Worm (Caenorhabditis elegans) whole organism, L1 larva: ENCODE measurements around the gene cdd-1.

Experiments used
- C16A3.4 ChIP-seq: fragments of 150-350 bp; optimal IDR thresholded peaks from 2 replicates; lab custom pipeline; 2014; ENCODE audit warnings: missing biosample characterization, missing genetic modification characterization
- C34B4.2 ChIP-seq: sonication (generic microtip); optimal IDR thresholded peaks from 2 replicates; lab custom pipeline; 2017; ENCODE audit warnings: mild to moderate bottlenecking, missing genetic modification characterization, missing compliant biosample characterization
- Y116A8C.19 ChIP-seq: sonication (generic microtip); optimal IDR thresholded peaks from 2 replicates; lab custom pipeline; 2016; ENCODE audit warnings: missing compliant biosample characterization, missing genetic modification characterization, borderline replicate concordance
- ama-1 ChIP-seq: fragments of 150-350 bp; optimal IDR thresholded peaks from 2 replicates; lab custom pipeline; 2014
- ceh-8 ChIP-seq: fragments of 200-800 bp; sonication (Bioruptor generic); optimal IDR thresholded peaks from 2 replicates; lab custom pipeline; 2018; ENCODE audit warnings: mild to moderate bottlenecking, missing genetic modification characterization, moderate library complexity, missing compliant biosample characterization
- ceh-82 ChIP-seq, 3 experiments: fragments of 150-350 bp in 1 of 3; sonication (generic microtip) in 2 of 3; optimal IDR thresholded peaks; 2 replicates each; lab custom pipeline; 2014 to 2017; ENCODE audit warnings: missing biosample characterization in 3 of 3, missing genetic modification characterization in 3 of 3
- ces-1 ChIP-seq: fragments of 150-350 bp; optimal IDR thresholded peaks from 2 replicates; lab custom pipeline; 2014; ENCODE audit warnings: missing biosample characterization, missing genetic modification reagents, missing genetic modification characterization
- dpl-1 ChIP-seq, 3 experiments: fragments of 150-350 bp in 2 of 3; sonication (generic microtip) in 1 of 3; optimal IDR thresholded peaks; 2 replicates each; lab custom pipeline; 2014 to 2017; ENCODE audit warnings: missing biosample characterization in 3 of 3, missing genetic modification characterization in 3 of 3, missing genetic modification reagents in 3 of 3
- dsc-1 ChIP-seq: sonication (generic microtip); optimal IDR thresholded peaks from 2 replicates; lab custom pipeline; 2016; ENCODE audit warnings: mild to moderate bottlenecking, missing genetic modification characterization, missing compliant biosample characterization
- efl-1 ChIP-seq, 4 experiments: fragments of 150-350 bp; optimal IDR thresholded peaks in 3 of 4; peaks in 1 of 4; 1 replicate in 1 of 4; 2 replicates in 3 of 4; lab custom pipeline; 2014; ENCODE audit warnings: missing biosample characterization in 2 of 4, missing genetic modification characterization in 2 of 4, missing genetic modification reagents in 2 of 4
- elt-3 ChIP-seq, 6 experiments: fragments of 150-350 bp in 1 of 6; sonication (generic microtip); optimal IDR thresholded peaks; 2 replicates each; lab custom pipeline; 2017 to 2018; ENCODE audit warnings: missing biosample characterization in 6 of 6, missing genetic modification characterization in 6 of 6, inconsistent platforms in 1 of 6
- fkh-10 ChIP-seq: sonication (generic microtip); optimal IDR thresholded peaks from 2 replicates; lab custom pipeline; 2017; ENCODE audit warnings: missing biosample characterization, missing genetic modification reagents, missing genetic modification characterization
- fkh-4 ChIP-seq: sonication (generic microtip); optimal IDR thresholded peaks from 2 replicates; lab custom pipeline; 2016; ENCODE audit warnings: missing compliant biosample characterization, missing genetic modification characterization, borderline replicate concordance
- fkh-8 ChIP-seq: sonication (generic microtip); optimal IDR thresholded peaks from 2 replicates; lab custom pipeline; 2016; ENCODE audit warnings: mild to moderate bottlenecking, missing genetic modification characterization, missing compliant biosample characterization
- irx-1 ChIP-seq: sonication (generic microtip); optimal IDR thresholded peaks from 2 replicates; lab custom pipeline; 2016; ENCODE audit warnings: missing genetic modification characterization, missing compliant biosample characterization
- isw-1 ChIP-seq: fragments of 200-800 bp; sonication (Bioruptor generic); IDR thresholded peaks from 2 replicates; pipeline ENCODE4 v1.3.6; 2022; ENCODE audit warnings: missing genetic modification characterization, missing compliant biosample characterization
- lin-14 ChIP-seq: fragments of 200-800 bp; sonication (Bioruptor generic); optimal IDR thresholded peaks from 2 replicates; lab custom pipeline; 2018; ENCODE audit warnings: mild to moderate bottlenecking, missing genetic modification characterization, moderate library complexity, missing compliant biosample characterization
- lin-35 ChIP-seq, 2 experiments: fragments of 150-350 bp; optimal IDR thresholded peaks; 2 replicates each; lab custom pipeline; 2014; ENCODE audit warnings: missing biosample characterization in 2 of 2, missing genetic modification characterization in 2 of 2, missing genetic modification reagents in 2 of 2
- lin-39 ChIP-seq: fragments of 150-350 bp; optimal IDR thresholded peaks from 2 replicates; lab custom pipeline; 2014; ENCODE audit warnings: missing biosample characterization, missing genetic modification reagents, missing genetic modification characterization
- lsy-2 ChIP-seq, 2 experiments: fragments of 150-350 bp; optimal IDR thresholded peaks; 2 replicates each; lab custom pipeline; 2014; ENCODE audit warnings: missing biosample characterization in 2 of 2, missing genetic modification characterization in 2 of 2
- mdl-1 ChIP-seq, 2 experiments: fragments of 150-350 bp; optimal IDR thresholded peaks; 2 replicates each; lab custom pipeline; 2014 to 2017; ENCODE audit warnings: missing biosample characterization in 2 of 2, missing genetic modification characterization in 2 of 2, inconsistent platforms in 1 of 2
- mep-1 ChIP-seq: fragments of 150-350 bp; optimal IDR thresholded peaks from 2 replicates; lab custom pipeline; 2014; ENCODE audit warnings: missing biosample characterization, missing genetic modification characterization
- nhr-12 ChIP-seq: sonication (generic microtip); optimal IDR thresholded peaks from 2 replicates; lab custom pipeline; 2017; ENCODE audit warnings: missing biosample characterization, missing genetic modification characterization
- nhr-19 ChIP-seq: fragments of 200-800 bp; sonication (Bioruptor generic); conservative IDR thresholded peaks from 2 replicates; pipeline ENCODE4 v1.3.6; 2022; ENCODE audit warnings: missing genetic modification characterization, missing compliant biosample characterization
- nhr-28 ChIP-seq: fragments of 150-350 bp; optimal IDR thresholded peaks from 2 replicates; lab custom pipeline; 2014; ENCODE audit warnings: missing biosample characterization, missing genetic modification characterization
- nhr-47 ChIP-seq: sonication (generic microtip); optimal IDR thresholded peaks from 2 replicates; lab custom pipeline; 2016; ENCODE audit warnings: mild to moderate bottlenecking, missing genetic modification characterization, moderate library complexity, missing compliant biosample characterization
- nhr-71 ChIP-seq: sonication (generic microtip); optimal IDR thresholded peaks from 2 replicates; lab custom pipeline; 2016; ENCODE audit warnings: mild to moderate bottlenecking, missing genetic modification characterization, moderate library complexity, missing compliant biosample characterization
- nhr-76 ChIP-seq: sonication (generic microtip); optimal IDR thresholded peaks from 2 replicates; lab custom pipeline; 2017; ENCODE audit warnings: missing biosample characterization, missing genetic modification characterization
- pqm-1 ChIP-seq: sonication (generic microtip); optimal IDR thresholded peaks from 3 replicates; lab custom pipeline; 2017; ENCODE audit warnings: missing biosample characterization, missing genetic modification characterization
- rnt-1 ChIP-seq: sonication (generic microtip); optimal IDR thresholded peaks from 2 replicates; lab custom pipeline; 2016; ENCODE audit warnings: mild to moderate bottlenecking, missing genetic modification characterization, moderate library complexity, missing compliant biosample characterization
- skn-1 ChIP-seq: fragments of 150-350 bp; optimal IDR thresholded peaks from 2 replicates; lab custom pipeline; 2014; ENCODE audit warnings: missing biosample characterization, missing genetic modification characterization
- snu-23 ChIP-seq: sonication (generic microtip); optimal IDR thresholded peaks from 2 replicates; lab custom pipeline; 2016; ENCODE audit warnings: missing genetic modification characterization, missing compliant biosample characterization
- swsn-7 ChIP-seq: sonication (generic microtip); optimal IDR thresholded peaks from 2 replicates; lab custom pipeline; 2016; ENCODE audit warnings: missing genetic modification characterization, missing compliant biosample characterization
- tbx-2 ChIP-seq: sonication (generic microtip); optimal IDR thresholded peaks from 2 replicates; lab custom pipeline; 2016; ENCODE audit warnings: missing genetic modification characterization, missing compliant biosample characterization
- tlp-1 ChIP-seq: fragments of 150-350 bp; optimal IDR thresholded peaks from 2 replicates; lab custom pipeline; 2014; ENCODE audit warnings: missing biosample characterization, missing genetic modification characterization
- unc-62 ChIP-seq: fragments of 150-350 bp; optimal IDR thresholded peaks from 2 replicates; lab custom pipeline; 2014; ENCODE audit warnings: missing biosample characterization, missing genetic modification reagents, missing genetic modification characterization
- unc-86 ChIP-seq: sonication (generic microtip); optimal IDR thresholded peaks from 2 replicates; lab custom pipeline; 2016; ENCODE audit warnings: missing genetic modification characterization, missing compliant biosample characterization
- unc-98 ChIP-seq: fragments of 200-800 bp; sonication (Bioruptor generic); IDR thresholded peaks from 2 replicates; pipeline ENCODE4 v1.3.6; 2022; ENCODE audit warnings: missing genetic modification characterization, missing compliant biosample characterization
- xbp-1 ChIP-seq: sonication (generic microtip); optimal IDR thresholded peaks from 2 replicates; lab custom pipeline; 2016; ENCODE audit warnings: missing genetic modification characterization, missing compliant biosample characterization
- ztf-11 ChIP-seq, 2 experiments: sonication (generic microtip); optimal IDR thresholded peaks; 2 replicates each; lab custom pipeline; 2016 to 2017; ENCODE audit warnings: missing genetic modification characterization in 2 of 2, missing biosample characterization in 1 of 2, missing compliant biosample characterization in 1 of 2
- ztf-4 ChIP-seq: fragments of 150-350 bp; optimal IDR thresholded peaks from 2 replicates; lab custom pipeline; 2014; ENCODE audit warnings: missing biosample characterization, missing genetic modification characterization

The cdd-1 gene

DNA sequence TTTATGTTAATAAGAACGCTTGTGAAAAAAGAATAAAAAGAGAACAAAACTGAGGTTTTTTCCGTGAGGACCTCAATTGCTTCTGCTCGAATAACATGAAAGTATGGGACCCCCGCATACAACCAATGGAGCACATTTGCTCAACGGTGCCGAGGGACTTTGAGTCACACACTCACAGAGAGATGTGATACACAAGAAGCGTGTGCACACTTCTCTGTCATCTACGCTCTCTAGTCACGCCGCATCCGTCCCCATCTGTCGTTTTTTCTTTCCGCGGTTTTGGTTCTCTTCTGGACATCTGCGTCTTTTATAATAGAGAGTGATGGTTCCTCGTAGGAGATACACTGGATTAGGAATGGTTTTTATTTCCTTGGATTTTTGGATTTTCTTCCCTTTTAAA is 5.0 kb downstream of the cdd-1 start:
- TF ChIP-seq ztf-11 (tag; optimal IDR thresholded peaks at IDR 0.05; lab: Kevin White, UChicago) (peak in 1 of 2 experiments; percentile 15), unc-86 (tag; lab: Kevin White, UChicago) (peak; percentile 38), nhr-71 (tag; lab: Kevin White, UChicago) (peak; percentile 52), fkh-8 (tag; lab: Kevin White, UChicago) (peak; percentile 42), dsc-1 (tag; lab: Kevin White, UChicago) (peak; percentile 64), unc-98 (no peak), mep-1 (tag; lab: Kevin White, UChicago) (peak; percentile 44), lin-14 (GFP tag; lab: Kevin White, UChicago) (peak; percentile 90), lin-35 (GFP tag; optimal IDR thresholded peaks at IDR 0.05; lab: Kevin White, UChicago) (peak in 1 of 2 experiments; percentile 19), lin-39 (no peak), nhr-47 (tag; lab: Kevin White, UChicago) (peak; percentile 26), efl-1 (optimal IDR thresholded peaks at IDR 0.05; lab: Kevin White, UChicago) (peak; percentile 9 to 13), efl-1 (GFP tag; optimal IDR thresholded peaks at IDR 0.05 in 1 of 2; lab: Kevin White, UChicago) (no peak), xbp-1 (tag; lab: Kevin White, UChicago) (peak; percentile 30), pqm-1 (tag; lab: Kevin White, UChicago) (no peak), mdl-1 (tag; optimal IDR thresholded peaks at IDR 0.05; lab: Kevin White, UChicago) (peak in 1 of 2 experiments; percentile 70), nhr-19 (0 out of 2 replicates have a peak, but pooled peaks have one; percentile 24), C16A3.4 (tag; lab: Kevin White, UChicago) (peak; percentile 5), swsn-7 (tag; lab: Kevin White, UChicago) (peak; percentile 38), dpl-1 (GFP tag; optimal IDR thresholded peaks at IDR 0.05; lab: Kevin White, UChicago) (peak in 1 of 3 experiments; percentile 45), skn-1 (tag; lab: Kevin White, UChicago) (peak; percentile 45), snu-23 (GFP tag; lab: Kevin White, UChicago) (peak; percentile 49), irx-1 (tag; lab: Kevin White, UChicago) (no peak), rnt-1 (peak; percentile 65), lsy-2 (tag; optimal IDR thresholded peaks at IDR 0.05; lab: Kevin White, UChicago) (peak in 1 of 2 experiments; percentile 63), fkh-10 (GFP tag; lab: Kevin White, UChicago) (peak; percentile 68), unc-62 (GFP tag; lab: Kevin White, UChicago) (no peak), ceh-82 (tag; optimal IDR thresholded peaks at IDR 0.05; lab: Kevin White, UChicago) (peak in 1 of 3 experiments; percentile 59), nhr-28 (no peak), isw-1 (peak; percentile 19; the same call in 1 of the 2 replicates), tbx-2 (tag; lab: Kevin White, UChicago) (peak; percentile 33)

DNA sequence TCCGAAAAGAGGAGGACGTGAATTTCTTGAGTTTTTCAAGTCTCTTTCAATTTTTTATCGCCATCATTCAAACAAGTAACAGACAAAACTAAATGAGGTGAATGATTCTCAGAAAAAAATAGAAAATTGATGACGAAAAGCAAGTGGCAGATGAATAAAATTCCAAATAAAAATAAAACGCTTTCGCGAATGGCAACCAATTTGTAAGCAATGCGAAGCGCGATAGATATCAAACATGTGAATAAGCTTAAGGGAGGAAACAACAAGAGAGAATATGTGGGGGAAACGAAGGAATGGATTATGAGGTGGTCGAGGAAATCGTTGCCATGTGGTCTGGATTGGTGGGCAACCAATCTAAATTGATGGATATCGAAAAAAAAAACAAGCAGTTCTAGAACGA is 6.5 kb downstream of the cdd-1 start:
- peak; percentile 95 for TF ChIP-seq dsc-1 (tag; lab: Kevin White, UChicago)
- no peak for TF ChIP-seq nhr-76 (tag; lab: Kevin White, UChicago)
- TF ChIP-seq ces-1, result no peak
- no peak for TF ChIP-seq ama-1
- TF ChIP-seq fkh-4 (tag; lab: Kevin White, UChicago), result peak; percentile 35
- TF ChIP-seq lin-14 (GFP tag; lab: Kevin White, UChicago), result peak; percentile 1
- no peak for TF ChIP-seq Y116A8C.19 (tag; lab: Kevin White, UChicago)
- no peak for TF ChIP-seq C34B4.2 (tag; lab: Kevin White, UChicago)
- TF ChIP-seq fkh-8 (tag; lab: Kevin White, UChicago), result peak; percentile 37

DNA sequence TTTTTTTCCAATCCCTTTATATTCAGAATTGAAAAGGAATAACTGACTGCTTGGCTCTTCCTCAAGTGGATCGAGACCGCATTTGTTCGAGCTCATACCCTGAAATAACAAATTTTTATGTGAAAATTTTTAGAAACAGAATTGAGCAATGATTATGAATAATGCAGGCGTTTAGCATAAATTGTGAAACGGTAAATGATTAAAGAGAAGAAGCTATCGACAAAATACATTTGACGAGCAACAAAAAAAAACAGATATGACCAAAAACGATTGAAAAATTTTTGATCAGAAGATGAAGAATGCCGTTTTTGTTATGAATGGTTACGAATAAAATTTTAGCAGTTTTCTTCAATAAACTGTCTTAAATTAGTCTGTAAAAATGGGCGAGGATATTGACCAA is 7.3 kb downstream of the cdd-1 start, which contains the start of gene C17H11.6:
Gene C17H11.6, minus strand, starts transcription at position 101 of the 400 bp plus-strand sequence.
- no peak for TF ChIP-seq ztf-4 (tag; lab: Kevin White, UChicago)
- TF ChIP-seq nhr-76 (tag; lab: Kevin White, UChicago), result no peak
- no peak for TF ChIP-seq elt-3 (tag; optimal IDR thresholded peaks at IDR 0.05; lab: Kevin White, UChicago)
- no peak for TF ChIP-seq nhr-12 (tag; lab: Kevin White, UChicago)
- TF ChIP-seq ceh-8 (GFP tag; lab: Kevin White, UChicago), result no peak
- TF ChIP-seq nhr-19, result no peak
- TF ChIP-seq tlp-1 (tag; lab: Kevin White, UChicago), result no peak
